Fruit fly (Drosophila melanogaster) whole organism, adult: ENCODE results near the gene CG13984.

Experiments
- CG11617 ChIP-seq: fragments of 200-800 bp; sonication (Bioruptor generic); optimal IDR thresholded peaks from 2 replicates; lab custom pipeline; 2017; ENCODE audit warnings: mild to moderate bottlenecking, missing biosample characterization, missing genetic modification reagents, missing genetic modification characterization
- CG12768 ChIP-seq: fragments of 200-800 bp; sonication (Bioruptor generic); optimal IDR thresholded peaks from 2 replicates; lab custom pipeline; 2017; ENCODE audit warnings: missing biosample characterization, missing genetic modification characterization, mild to moderate bottlenecking, moderate library complexity, missing genetic modification reagents
- CG14711 ChIP-seq: fragments of 200-800 bp; sonication (Bioruptor generic); optimal IDR thresholded peaks from 2 replicates; lab custom pipeline; 2018; ENCODE audit warnings: missing biosample characterization, mild to moderate bottlenecking, missing genetic modification characterization, moderate library complexity
- CG1620 ChIP-seq: fragments of 200-800 bp; sonication (Bioruptor generic); optimal IDR thresholded peaks from 2 replicates; lab custom pipeline; 2016; ENCODE audit warnings: missing biosample characterization, missing genetic modification characterization
- CG33017 ChIP-seq: fragments of 200-800 bp; sonication (Bioruptor generic); optimal IDR thresholded peaks from 2 replicates; lab custom pipeline; 2018; ENCODE audit warnings: missing biosample characterization, mild to moderate bottlenecking, missing genetic modification characterization, moderate library complexity
- CG5204 ChIP-seq: fragments of 200-800 bp; sonication (Bioruptor generic); optimal IDR thresholded peaks from 2 replicates; lab custom pipeline; 2016; ENCODE audit warnings: missing biosample characterization, missing genetic modification characterization
- kay ChIP-seq: fragments of 200-800 bp; sonication (Bioruptor generic); peaks from one replicate; lab custom pipeline; 2016; ENCODE audit warnings: missing biosample characterization, missing genetic modification characterization, borderline replicate concordance
- pad ChIP-seq: fragments of 200-800 bp; sonication (Bioruptor generic); optimal IDR thresholded peaks from 3 replicates; lab custom pipeline; 2017; ENCODE audit warnings: missing biosample characterization, missing genetic modification characterization, mild to moderate bottlenecking, moderate library complexity, missing genetic modification reagents
- tj ChIP-seq: fragments of 200-800 bp; sonication (Bioruptor generic); optimal IDR thresholded peaks from 3 replicates; lab custom pipeline; 2017; ENCODE audit warnings: missing biosample characterization, mild to moderate bottlenecking, missing genetic modification characterization, moderate library complexity
- toe ChIP-seq: fragments of 200-800 bp; sonication (Bioruptor generic); optimal IDR thresholded peaks from 2 replicates; lab custom pipeline; 2016; ENCODE audit warnings: missing biosample characterization, missing genetic modification characterization

DNA sequence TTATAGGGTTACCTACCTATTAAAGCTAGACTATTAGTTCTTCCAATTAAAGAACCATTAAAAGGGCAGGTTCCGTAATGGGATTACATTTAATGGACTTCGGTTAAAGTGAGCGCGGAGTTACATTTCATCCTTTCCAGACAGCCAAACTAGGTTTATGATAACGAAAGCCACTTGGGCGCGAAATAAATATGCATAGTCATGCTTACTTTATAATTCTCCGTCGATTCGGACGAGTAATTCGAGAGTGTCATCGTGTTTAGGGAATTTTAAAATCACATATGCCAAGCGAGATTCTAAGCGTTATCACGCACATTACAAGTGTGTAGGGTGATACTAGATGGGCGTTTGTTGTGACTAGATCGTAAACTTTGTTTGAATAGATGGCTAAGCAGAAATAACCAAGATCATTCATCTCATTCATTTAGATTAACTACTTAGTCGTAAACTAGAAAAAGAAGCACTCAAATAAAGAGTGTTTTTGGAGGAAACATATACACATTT, 31.7 kb downstream of the CG13984 start:
- peak; percentile 95 for TF ChIP-seq kay (GFP tag; lab: Kevin White, UChicago)
- no peak for TF ChIP-seq CG1620
- TF ChIP-seq CG5204: no peak
- no peak for TF ChIP-seq CG11617 (GFP tag; lab: Kevin White, UChicago)
- no peak for TF ChIP-seq CG12768 (GFP tag; lab: Kevin White, UChicago)
- no peak for TF ChIP-seq toe (GFP tag; lab: Kevin White, UChicago)
- no peak for TF ChIP-seq CG14711 (tag; lab: Kevin White, UChicago)
- TF ChIP-seq pad: no peak
- TF ChIP-seq tj: no peak
- no peak for TF ChIP-seq CG33017 (tag; lab: Kevin White, UChicago)
